Fruit fly (Drosophila melanogaster): Measurements from ENCODE around the gene mRpS31.

- TF ChIP-seq fru (GFP tag; optimal IDR thresholded peaks at IDR 0.05) (no peak), GATAd (GFP tag; optimal IDR thresholded peaks at IDR 0.05) (no peak), pan (optimal IDR thresholded peaks at IDR 0.05) (no peak), Vsx2 (GFP tag; optimal IDR thresholded peaks at IDR 0.05; ENCODE audit: partially characterized antibody) (no peak), dl (GFP tag; optimal IDR thresholded peaks at IDR 0.05; ENCODE audit: insufficient read depth in 1 of 2, partially characterized antibody in 2 of 2) (peak in 1 of 2 experiments; percentile 32), tai (GFP tag; optimal IDR thresholded peaks at IDR 0.05) (no peak), lola (GFP tag; optimal IDR thresholded peaks at IDR 0.05) (no peak), foxo (GFP tag; optimal IDR thresholded peaks at IDR 0.05) (no peak), dmrt93B (GFP tag; optimal IDR thresholded peaks at IDR 0.05) (no peak), Abd-B (GFP tag; optimal IDR thresholded peaks at IDR 0.05) (no peak), h (GFP tag; optimal IDR thresholded peaks at IDR 0.05) (no peak)
These were observed 42.1 kb downstream of the mRpS31 start for dm6 chr3L:16047105-16047504.

All from whole organism, wandering third instar larva.